Fruit fly (Drosophila melanogaster) whole organism, wandering third instar larva: ENCODE results near the gene TTLL3A.

Experiments
- Abd-B ChIP-seq: fragments of >200 bp; optimal IDR thresholded peaks from 2 replicates; lab custom pipeline; 2017; ENCODE audit warnings: missing biosample characterization, missing genetic modification characterization
- dmrt93B ChIP-seq: fragments of 200-800 bp; sonication (Bioruptor generic); optimal IDR thresholded peaks from 2 replicates; lab custom pipeline; 2018; ENCODE audit warnings: missing biosample characterization, mild to moderate bottlenecking, missing genetic modification characterization
- h ChIP-seq: fragments of 200-800 bp; sonication (Bioruptor generic); optimal IDR thresholded peaks from 3 replicates; lab custom pipeline; 2016; ENCODE audit warnings: missing biosample characterization, mild to moderate bottlenecking, missing genetic modification characterization
- lola ChIP-seq: fragments of >200 bp; optimal IDR thresholded peaks from 2 replicates; lab custom pipeline; 2017; ENCODE audit warnings: missing biosample characterization, missing genetic modification characterization
- sv ChIP-seq: fragments of 200-800 bp; sonication (Bioruptor generic); optimal IDR thresholded peaks from 3 replicates; lab custom pipeline; 2016; ENCODE audit warnings: missing biosample characterization, missing genetic modification characterization
- woc ChIP-seq: sonication (Bioruptor generic); optimal IDR thresholded peaks from 2 replicates; lab custom pipeline; 2016; ENCODE audit warnings: missing biosample characterization, mild to moderate bottlenecking, missing genetic modification characterization

DNA sequence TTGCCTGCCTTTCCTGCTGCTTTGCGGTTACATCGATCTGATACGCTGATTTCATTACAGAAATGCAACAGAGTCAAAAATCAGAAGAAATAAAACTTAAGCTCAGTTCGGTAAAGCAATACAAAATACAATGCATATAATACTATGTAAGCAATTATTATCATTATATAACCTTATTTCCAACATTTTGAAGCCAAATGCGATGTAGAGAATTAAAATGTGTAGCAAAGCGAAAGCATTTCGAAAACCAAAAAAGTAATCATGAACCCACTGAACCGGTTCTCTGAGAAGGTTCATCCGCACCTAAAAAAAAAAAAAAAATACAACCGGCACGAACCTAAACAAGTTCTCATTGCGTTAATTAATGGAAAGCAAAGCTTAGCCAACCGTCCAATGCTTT is 44.2 kb upstream of the TTLL3A start:
- TF ChIP-seq woc (GFP tag; lab: Kevin White, UChicago) (no peak), dmrt93B (GFP tag; lab: Kevin White, UChicago) (no peak), lola (GFP tag; lab: Kevin White, UChicago) (no peak), Abd-B (GFP tag; lab: Kevin White, UChicago) (no peak), h (no peak), sv (GFP tag; lab: Kevin White, UChicago) (no peak)
